Worm (Caenorhabditis elegans) whole organism, young adult: ENCODE measurements around the gene F48G7.9.

Experiments used
- B0336.3 ChIP-seq: fragments of 200-800 bp; sonication (Bioruptor generic); IDR thresholded peaks from 2 replicates; pipeline ENCODE4 v1.3.6; 2022; ENCODE audit warnings: missing genetic modification characterization, missing compliant biosample characterization
- F52B5.7 ChIP-seq: sonication (generic microtip); optimal IDR thresholded peaks from 2 replicates; lab custom pipeline; 2016; ENCODE audit warnings: mild to moderate bottlenecking, missing genetic modification characterization, missing compliant biosample characterization
- F55B11.4 ChIP-seq: sonication (generic microtip); optimal IDR thresholded peaks from 2 replicates; lab custom pipeline; 2016; ENCODE audit warnings: missing compliant biosample characterization, missing genetic modification characterization, borderline replicate concordance; ENCODE audit not compliant: insufficient read depth
- Y53F4B.3 ChIP-seq: fragments of 200-800 bp; sonication (Bioruptor generic); IDR thresholded peaks from 2 replicates; pipeline ENCODE4 v1.3.6; 2022; ENCODE audit warnings: missing genetic modification reagents, missing genetic modification characterization, missing compliant biosample characterization
- Y53G8AR.9 ChIP-seq: fragments of 200-800 bp; sonication (Bioruptor generic); conservative IDR thresholded peaks from 2 replicates; pipeline ENCODE4 v1.3.6; 2022; ENCODE audit warnings: missing genetic modification reagents, missing genetic modification characterization, missing compliant biosample characterization
- ama-1 ChIP-seq, 3 experiments: fragments of 150-350 bp in 1 of 3; sonication (generic microtip) in 2 of 3; optimal IDR thresholded peaks; 2 replicates each; lab custom pipeline; 2014 to 2018; ENCODE audit warnings: missing biosample characterization in 2 of 3, missing genetic modification characterization in 2 of 3, missing genetic modification reagents in 2 of 3
- dox-1 ChIP-seq: fragments of 200-800 bp; sonication (Bioruptor generic); IDR thresholded peaks from 2 replicates; pipeline ENCODE4 v1.3.6; 2022; ENCODE audit warnings: missing genetic modification reagents, missing genetic modification characterization, missing compliant biosample characterization
- efl-1 ChIP-seq: fragments of 150-350 bp; optimal IDR thresholded peaks from 2 replicates; lab custom pipeline; 2014; ENCODE audit warnings: missing biosample characterization, missing genetic modification reagents, missing genetic modification characterization
- lsy-27 ChIP-seq: sonication (generic microtip); optimal IDR thresholded peaks from 2 replicates; lab custom pipeline; 2017; ENCODE audit warnings: missing genetic modification characterization, mild to moderate bottlenecking, missing compliant biosample characterization, antibody characterized with exemption, missing genotype, borderline replicate concordance; ENCODE audit not compliant: insufficient read depth
- mes-4 ChIP-seq: sonication (generic microtip); optimal IDR thresholded peaks from 2 replicates; lab custom pipeline; 2016; ENCODE audit warnings: missing genotype, missing genetic modification characterization, missing compliant biosample characterization
- nfyb-1 ChIP-seq: fragments of 200-800 bp; sonication (Bioruptor generic); IDR thresholded peaks from 2 replicates; pipeline ENCODE4 v1.3.6; 2022; ENCODE audit warnings: missing genetic modification reagents, missing genetic modification characterization, missing compliant biosample characterization
- unc-62 ChIP-seq: fragments of 150-350 bp; optimal IDR thresholded peaks from 2 replicates; lab custom pipeline; 2014; ENCODE audit warnings: missing biosample characterization, missing genetic modification reagents, missing genetic modification characterization
- ztf-22 ChIP-seq: fragments of 200-800 bp; sonication (Bioruptor generic); optimal IDR thresholded peaks from 2 replicates; lab custom pipeline; 2018; ENCODE audit warnings: mild to moderate bottlenecking, missing genetic modification characterization, moderate library complexity, missing compliant biosample characterization
- ztf-26 ChIP-seq: sonication (generic microtip); optimal IDR thresholded peaks from 2 replicates; lab custom pipeline; 2017; ENCODE audit warnings: missing genetic modification characterization, missing compliant biosample characterization

DNA sequence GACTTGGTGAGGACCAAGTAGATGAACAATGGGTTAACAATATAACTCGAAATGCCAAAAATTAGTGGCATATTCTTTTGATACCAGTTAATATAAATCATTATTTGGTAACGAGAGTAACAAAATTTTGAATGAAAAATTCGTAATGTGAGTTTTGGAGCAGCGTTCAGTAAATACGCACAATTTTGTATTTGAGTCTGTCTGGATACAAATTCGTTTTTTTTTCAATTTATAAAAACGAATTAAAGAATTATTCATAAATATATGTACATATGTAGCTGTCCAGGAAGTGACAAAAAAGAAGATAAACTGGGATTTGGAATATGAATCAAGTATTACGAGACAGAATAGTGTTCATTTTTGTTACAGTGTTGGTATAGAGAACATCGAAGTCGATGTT lies 24.5 kb upstream of the F48G7.9 start, which contains the start of gene srj-5:
- TF ChIP-seq ama-1 (optimal IDR thresholded peaks at IDR 0.05; lab: Kevin White, UChicago), result no peak
- TF ChIP-seq ama-1 (GFP tag; optimal IDR thresholded peaks at IDR 0.05; lab: Kevin White, UChicago), result no peak
- no peak for TF ChIP-seq mes-4
- TF ChIP-seq ztf-22 (GFP tag; lab: Kevin White, UChicago), result no peak
- TF ChIP-seq Y53F4B.3 (GFP tag; lab: Robert Waterston, UW), result no peak
- no peak for TF ChIP-seq ztf-26 (tag; lab: Kevin White, UChicago)
- TF ChIP-seq lsy-27 (tag; lab: Kevin White, UChicago), result no peak
- TF ChIP-seq unc-62 (GFP tag; lab: Kevin White, UChicago), result no peak
- TF ChIP-seq nfyb-1 (GFP tag; lab: Robert Waterston, UW), result no peak
- no peak for TF ChIP-seq efl-1 (GFP tag; lab: Kevin White, UChicago)
- no peak for TF ChIP-seq dox-1 (GFP tag; lab: Robert Waterston, UW)
- TF ChIP-seq F52B5.7, result no peak
- no peak for TF ChIP-seq B0336.3
- no peak for TF ChIP-seq F55B11.4
- no peak for TF ChIP-seq Y53G8AR.9 (GFP tag; lab: Robert Waterston, UW)
